Worm (Caenorhabditis elegans): ENCODE measurements around the gene pals-21.

- TF ChIP-seq lin-11 (tag; optimal IDR thresholded peaks at IDR 0.05): no peak
- no peak for TF ChIP-seq ztf-11 (tag; optimal IDR thresholded peaks at IDR 0.05)
- no peak for TF ChIP-seq crh-2 (tag; optimal IDR thresholded peaks at IDR 0.05)
- no peak for TF ChIP-seq ceh-82 (tag; optimal IDR thresholded peaks at IDR 0.05)
- no peak for TF ChIP-seq lin-13 (GFP tag; optimal IDR thresholded peaks at IDR 0.05)
- no peak for TF ChIP-seq nhr-21 (tag; optimal IDR thresholded peaks at IDR 0.05)
- TF ChIP-seq nhr-237 (tag; optimal IDR thresholded peaks at IDR 0.05): no peak
- TF ChIP-seq ZK546.5 (tag; optimal IDR thresholded peaks at IDR 0.05): no peak
- no peak for TF ChIP-seq mdl-1 (tag; optimal IDR thresholded peaks at IDR 0.05)
- no peak for TF ChIP-seq nhr-23 (tag; optimal IDR thresholded peaks at IDR 0.05)
- no peak for TF ChIP-seq dmd-4 (tag; optimal IDR thresholded peaks at IDR 0.05)
- no peak for TF ChIP-seq aly-2 (tag; optimal IDR thresholded peaks at IDR 0.05)
- TF ChIP-seq elt-3 (tag; optimal IDR thresholded peaks at IDR 0.05): no peak
Observed at ce11 chrIII:1354523-1354922, 25.9 kb downstream of the pals-21 start.
